Worm (Caenorhabditis elegans) whole organism, late embryonic: Measurements from ENCODE around the gene sto-2.

Experiments
- ets-4 ChIP-seq: sonication (generic microtip); optimal IDR thresholded peaks from 2 replicates; lab custom pipeline; 2016; ENCODE audit warnings: missing genetic modification characterization, missing compliant biosample characterization
- nhr-11 ChIP-seq: fragments of 150-350 bp; optimal IDR thresholded peaks from 2 replicates; lab custom pipeline; 2014; ENCODE audit warnings: missing biosample characterization, missing genetic modification characterization
- sox-4 ChIP-seq: sonication (generic microtip); optimal IDR thresholded peaks from 2 replicates; lab custom pipeline; 2017; ENCODE audit warnings: mild to moderate bottlenecking, missing genetic modification characterization, inconsistent platforms, missing compliant biosample characterization

- TF ChIP-seq nhr-11 (tag; lab: Kevin White, UChicago), result no peak
- TF ChIP-seq ets-4, result no peak
- no peak for TF ChIP-seq sox-4 (tag; lab: Kevin White, UChicago)
These were observed 37.5 kb upstream of the sto-2 start for ce11 chrX:5360682-5361081.
